Worm (Caenorhabditis elegans) whole organism, L3 larva: Measurements from ENCODE around the gene sra-6.

Experiments
- elt-2 ChIP-seq: sonication (generic microtip); optimal IDR thresholded peaks from 2 replicates; lab custom pipeline; 2016; ENCODE audit warnings: missing genetic modification reagents, mild to moderate bottlenecking, missing genetic modification characterization, missing compliant biosample characterization
- nfya-1 ChIP-seq: sonication (generic microtip); optimal IDR thresholded peaks from 2 replicates; lab custom pipeline; 2017; ENCODE audit warnings: missing genetic modification characterization, mild to moderate bottlenecking, missing compliant biosample characterization, antibody characterized with exemption, moderate library complexity; ENCODE audit not compliant: insufficient read depth
- nhr-43 ChIP-seq: sonication (generic microtip); optimal IDR thresholded peaks from 2 replicates; lab custom pipeline; 2016; ENCODE audit warnings: mild to moderate bottlenecking, missing genetic modification characterization, missing compliant biosample characterization; ENCODE audit not compliant: poor library complexity, severe bottlenecking
- pha-4 ChIP-seq: fragments of 150-350 bp; optimal IDR thresholded peaks from 2 replicates; lab custom pipeline; 2014; ENCODE audit warnings: missing biosample characterization, missing genetic modification reagents, missing genetic modification characterization

DNA sequence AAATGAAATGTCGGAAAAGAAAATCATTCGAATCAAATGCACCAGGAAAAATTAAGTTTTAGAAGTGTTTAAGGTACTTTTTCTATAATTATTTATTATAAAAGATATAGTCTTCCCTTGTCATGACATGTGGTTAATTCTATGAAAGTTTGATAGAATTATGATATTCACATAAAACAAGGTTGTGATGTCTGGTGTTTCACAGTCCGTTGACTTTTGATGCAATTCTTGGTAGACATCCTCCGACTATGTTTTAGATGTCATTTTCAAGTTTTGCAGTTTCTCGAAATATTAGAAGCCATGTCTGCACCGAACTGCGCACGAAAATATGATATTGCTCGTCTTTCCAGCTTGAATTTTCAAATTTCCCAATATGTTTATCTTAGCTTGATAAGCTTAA, 6.2 kb downstream of the sra-6 start, which contains the start of gene sra-7:
- no peak for TF ChIP-seq nfya-1
- no peak for TF ChIP-seq pha-4 (tag; lab: Kevin White, UChicago)
- no peak for TF ChIP-seq nhr-43 (tag; lab: Kevin White, UChicago)
- no peak for TF ChIP-seq elt-2 (tag; lab: Kevin White, UChicago)
